Fruit fly (Drosophila melanogaster) whole organism, embryonic: ENCODE measurements around the gene CG10300.

Experiments
- Atf3 ChIP-seq: fragments of 200-800 bp; sonication (Bioruptor generic); optimal IDR thresholded peaks from 3 replicates; lab custom pipeline; 2016; ENCODE audit warnings: missing biosample characterization, missing genetic modification characterization
- CG10267 ChIP-seq: fragments of 200-800 bp; sonication (Bioruptor generic); optimal IDR thresholded peaks from 2 replicates; lab custom pipeline; 2018; ENCODE audit warnings: missing biosample characterization, mild to moderate bottlenecking, missing genetic modification characterization, moderate library complexity
- CG10565 ChIP-seq: fragments of 200-800 bp; sonication (Bioruptor generic); optimal IDR thresholded peaks from 3 replicates; lab custom pipeline; 2016; ENCODE audit warnings: missing biosample characterization, mild to moderate bottlenecking, missing genetic modification characterization
- CG10959 ChIP-seq: fragments of 200-800 bp; sonication (Bioruptor generic); IDR thresholded peaks from 2 replicates; pipeline ENCODE4 v1.3.6; 2022; ENCODE audit warnings: missing biosample characterization, missing genetic modification characterization
- CG12391 ChIP-seq: fragments of 200-800 bp; sonication (Bioruptor generic); optimal IDR thresholded peaks from 3 replicates; lab custom pipeline; 2018; ENCODE audit warnings: missing biosample characterization, mild to moderate bottlenecking, missing genetic modification characterization, moderate library complexity
- CG14441 ChIP-seq: fragments of 200-800 bp; sonication (Bioruptor generic); IDR thresholded peaks from 2 replicates; pipeline ENCODE4 v1.3.6; 2022; ENCODE audit warnings: missing biosample characterization, missing genetic modification characterization
- CG15011 ChIP-seq: fragments of 200-800 bp; sonication (Bioruptor generic); optimal IDR thresholded peaks from 3 replicates; lab custom pipeline; 2018; ENCODE audit warnings: missing biosample characterization, mild to moderate bottlenecking, missing genetic modification characterization
- CG16863 ChIP-seq: fragments of 200-800 bp; sonication (Bioruptor generic); optimal IDR thresholded peaks from 3 replicates; lab custom pipeline; 2016; ENCODE audit warnings: missing biosample characterization, missing genetic modification characterization
- CG17361 ChIP-seq: fragments of 200-800 bp; sonication (Bioruptor generic); IDR thresholded peaks from 3 replicates; pipeline ENCODE4 v1.3.6; 2022; ENCODE audit warnings: missing biosample characterization, missing genetic modification characterization
- CG1792 ChIP-seq: fragments of 200-800 bp; sonication (Bioruptor generic); optimal IDR thresholded peaks from 2 replicates; lab custom pipeline; 2016; ENCODE audit warnings: missing biosample characterization, missing genetic modification characterization
- CG18262 ChIP-seq: fragments of 200-800 bp; optimal IDR thresholded peaks from 3 replicates; lab custom pipeline; 2019; ENCODE audit warnings: missing biosample characterization, mild to moderate bottlenecking, missing genetic modification characterization, moderate library complexity
- CG2116 ChIP-seq: fragments of 200-800 bp; sonication (Bioruptor generic); optimal IDR thresholded peaks from 3 replicates; lab custom pipeline; 2018; ENCODE audit warnings: missing biosample characterization, mild to moderate bottlenecking, missing genetic modification characterization
- CG30403 ChIP-seq: fragments of 200-800 bp; sonication (Bioruptor generic); optimal IDR thresholded peaks from 3 replicates; lab custom pipeline; 2016; ENCODE audit warnings: missing biosample characterization, missing genetic modification characterization
- CG3838 ChIP-seq: fragments of 200-800 bp; sonication (Bioruptor generic); optimal IDR thresholded peaks from 3 replicates; lab custom pipeline; 2016; ENCODE audit warnings: missing biosample characterization, missing genetic modification characterization
- CG7372 ChIP-seq: fragments of 200-800 bp; sonication (Bioruptor generic); IDR thresholded peaks from 2 replicates; pipeline ENCODE4 v1.3.6; 2022; ENCODE audit warnings: missing biosample characterization, missing genetic modification characterization
- CG7745 ChIP-seq: fragments of 200-800 bp; sonication (Bioruptor generic); optimal IDR thresholded peaks from 2 replicates; lab custom pipeline; 2018; ENCODE audit warnings: missing biosample characterization, mild to moderate bottlenecking, missing genetic modification characterization, moderate library complexity
- CG8290 ChIP-seq, 3 experiments: fragments of 200-800 bp; sonication (Bioruptor generic); optimal IDR thresholded peaks; 2 replicates each; lab custom pipeline; 2016 to 2019; ENCODE audit warnings: missing biosample characterization in 3 of 3, missing genetic modification characterization in 3 of 3, mild to moderate bottlenecking in 2 of 3, moderate library complexity in 1 of 3
- CG9609 ChIP-seq: fragments of 200-800 bp; sonication (Bioruptor generic); optimal IDR thresholded peaks from 3 replicates; lab custom pipeline; 2016; ENCODE audit warnings: missing biosample characterization, missing genetic modification characterization
- CG9932 ChIP-seq: fragments of 200-800 bp; sonication (Bioruptor generic); IDR thresholded peaks from 2 replicates; pipeline ENCODE4 v1.3.6; 2022; ENCODE audit warnings: missing biosample characterization, missing genetic modification characterization
- Camta ChIP-seq: fragments of 200-800 bp; sonication (Bioruptor generic); optimal IDR thresholded peaks from 2 replicates; lab custom pipeline; 2016; ENCODE audit warnings: missing biosample characterization, missing genetic modification characterization
- Dek ChIP-seq: fragments of 200-800 bp; sonication (Bioruptor generic); optimal IDR thresholded peaks from 3 replicates; lab custom pipeline; 2019; ENCODE audit warnings: missing biosample characterization, mild to moderate bottlenecking, missing genetic modification characterization, moderate library complexity
- Dref ChIP-seq: fragments of 200-800 bp; sonication (Bioruptor generic); IDR thresholded peaks from 2 replicates; pipeline ENCODE4 v1.3.6; 2022; ENCODE audit warnings: missing biosample characterization, missing genetic modification characterization
- E2f2 ChIP-seq: fragments of 200-800 bp; sonication (Bioruptor generic); IDR thresholded peaks from 2 replicates; pipeline ENCODE4 v1.3.6; 2022; ENCODE audit warnings: missing biosample characterization, missing genetic modification characterization
- Ets65A ChIP-seq: fragments of 200-800 bp; sonication (Bioruptor generic); peaks from one replicate; lab custom pipeline; 2016; ENCODE audit warnings: missing biosample characterization, missing genetic modification characterization
- Fer2 ChIP-seq: fragments of 200-800 bp; sonication (Bioruptor generic); optimal IDR thresholded peaks from 2 replicates; lab custom pipeline; 2018; ENCODE audit warnings: missing biosample characterization, mild to moderate bottlenecking, missing genetic modification characterization, moderate library complexity
- HmgD ChIP-seq: fragments of 200-800 bp; sonication (Bioruptor generic); optimal IDR thresholded peaks from 3 replicates; lab custom pipeline; 2016; ENCODE audit warnings: missing biosample characterization, missing genetic modification characterization
- Hr3 ChIP-seq: fragments of 200-800 bp; sonication (Bioruptor generic); optimal IDR thresholded peaks from 3 replicates; lab custom pipeline; 2016; ENCODE audit warnings: missing biosample characterization, missing genetic modification characterization
- Lhr ChIP-seq: fragments of 200-800 bp; sonication (Bioruptor generic); optimal IDR thresholded peaks from 3 replicates; lab custom pipeline; 2017; ENCODE audit warnings: mild to moderate bottlenecking, missing biosample characterization, missing genetic modification reagents, missing genetic modification characterization
- NK7.1 ChIP-seq: fragments of 200-800 bp; sonication (Bioruptor generic); optimal IDR thresholded peaks from 3 replicates; lab custom pipeline; 2016; ENCODE audit warnings: missing biosample characterization, missing genetic modification characterization
- Rfx ChIP-seq: fragments of 200-800 bp; sonication (Bioruptor generic); IDR thresholded peaks from 2 replicates; pipeline ENCODE4 v1.3.6; 2022; ENCODE audit warnings: missing biosample characterization, missing genetic modification characterization
- ap ChIP-seq: fragments of 200-800 bp; sonication (Bioruptor generic); IDR thresholded peaks from 2 replicates; pipeline ENCODE4 v1.3.6; 2022; ENCODE audit warnings: missing biosample characterization, missing genetic modification characterization
- emc ChIP-seq: fragments of 200-800 bp; sonication (Bioruptor generic); optimal IDR thresholded peaks from 2 replicates; lab custom pipeline; 2016; ENCODE audit warnings: missing biosample characterization, missing genetic modification characterization
- gem ChIP-seq: fragments of 200-800 bp; sonication (Bioruptor generic); optimal IDR thresholded peaks from 2 replicates; lab custom pipeline; 2019; ENCODE audit warnings: missing biosample characterization, mild to moderate bottlenecking, missing genetic modification characterization, moderate library complexity
- gsb-n ChIP-seq: fragments of 200-800 bp; sonication (Bioruptor generic); optimal IDR thresholded peaks from 3 replicates; lab custom pipeline; 2018; ENCODE audit warnings: missing biosample characterization, mild to moderate bottlenecking, missing genetic modification characterization
- insv ChIP-seq, 2 experiments: fragments of 200-800 bp; sonication (Bioruptor generic); optimal IDR thresholded peaks; 3 replicates each; lab custom pipeline; 2016 to 2018; ENCODE audit warnings: missing biosample characterization in 2 of 2, missing genetic modification characterization in 2 of 2
- jigr1 ChIP-seq: fragments of 200-800 bp; sonication (Bioruptor generic); IDR thresholded peaks from 3 replicates; pipeline ENCODE4 v1.3.6; 2022; ENCODE audit warnings: missing biosample characterization, missing genetic modification characterization
- jumu ChIP-seq: fragments of 200-800 bp; sonication (Bioruptor generic); optimal IDR thresholded peaks from 3 replicates; lab custom pipeline; 2016; ENCODE audit warnings: missing biosample characterization, missing genetic modification characterization
- klu ChIP-seq: fragments of 200-800 bp; sonication (Bioruptor generic); IDR thresholded peaks from 2 replicates; pipeline ENCODE4 v1.3.6; 2022; ENCODE audit warnings: missing biosample characterization, missing genetic modification characterization
- knrl ChIP-seq: fragments of 200-800 bp; sonication (Bioruptor generic); IDR thresholded peaks from 3 replicates; pipeline ENCODE4 v1.3.6; 2022; ENCODE audit warnings: missing biosample characterization, missing genetic modification characterization; ENCODE audit not compliant: partially characterized antibody
- lilli ChIP-seq: fragments of 200-800 bp; sonication (Bioruptor generic); optimal IDR thresholded peaks from 3 replicates; lab custom pipeline; 2016; ENCODE audit warnings: missing biosample characterization, missing genetic modification characterization
- mirr ChIP-seq: fragments of 200-800 bp; sonication (Bioruptor generic); optimal IDR thresholded peaks from 3 replicates; lab custom pipeline; 2018; ENCODE audit warnings: missing biosample characterization, mild to moderate bottlenecking, missing genetic modification characterization
- org-1 ChIP-seq: fragments of 200-800 bp; sonication (Bioruptor generic); optimal IDR thresholded peaks from 2 replicates; lab custom pipeline; 2017; ENCODE audit warnings: missing biosample characterization, missing genetic modification characterization
- peb ChIP-seq: fragments of 200-800 bp; sonication (Bioruptor generic); IDR thresholded peaks from 2 replicates; pipeline ENCODE4 v1.3.6; 2022; ENCODE audit warnings: missing biosample characterization, missing genetic modification characterization
- slp2 ChIP-seq: fragments of 200-800 bp; sonication (Bioruptor generic); optimal IDR thresholded peaks from 2 replicates; lab custom pipeline; 2016; ENCODE audit warnings: missing biosample characterization, missing genetic modification characterization
- sqz ChIP-seq: fragments of 200-800 bp; sonication (Bioruptor generic); optimal IDR thresholded peaks from 3 replicates; lab custom pipeline; 2018; ENCODE audit warnings: missing biosample characterization, mild to moderate bottlenecking, missing genetic modification characterization
- yki ChIP-seq: fragments of >200 bp; optimal IDR thresholded peaks from 3 replicates; lab custom pipeline; 2018
- zen ChIP-seq: fragments of 200-800 bp; sonication (Bioruptor generic); optimal IDR thresholded peaks from 3 replicates; lab custom pipeline; 2018; ENCODE audit warnings: missing biosample characterization, mild to moderate bottlenecking, missing genetic modification characterization, moderate library complexity

Gene CG10300

DNA sequence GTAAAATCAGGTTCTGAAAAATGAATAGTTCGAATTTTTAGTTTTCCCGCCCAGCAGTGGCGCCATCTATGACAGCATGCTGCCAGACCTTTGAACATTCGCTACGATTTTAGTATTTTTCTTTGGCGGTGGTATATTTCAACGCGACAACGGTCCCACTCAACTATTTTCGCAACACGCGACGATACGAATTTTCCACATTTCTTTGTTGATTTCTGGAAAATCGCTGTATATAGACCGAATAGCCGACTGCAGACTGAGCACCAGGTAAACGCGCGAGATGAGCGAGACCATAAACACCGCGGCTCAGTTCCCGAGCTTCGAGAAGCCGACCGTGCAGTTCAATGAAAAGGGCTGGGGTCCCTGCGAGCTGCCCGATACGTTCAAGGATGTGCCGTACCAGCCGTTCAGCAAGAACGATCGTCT is 31.4 kb upstream of the CG10300 start, which contains the start of gene eIF3d1 (continued):
- TF ChIP-seq CG3838 (no peak), Rfx (GFP tag; lab: Robert Waterston, UW) (peak; percentile 50; the same call in 1 of the 2 replicates), CG14441 (peak; percentile 17; the same call in 1 of the 2 replicates), CG10267 (peak; percentile 58), mirr (GFP tag; lab: Kevin White, UChicago) (no peak), Fer2 (no peak), CG15011 (no peak), E2f2 (peak; percentile 99), peb (GFP tag; lab: Robert Waterston, UW) (no peak), lilli (GFP tag; lab: Kevin White, UChicago) (peak; percentile 29), CG12391 (peak; percentile 38), Dref (GFP tag; lab: Robert Waterston, UW) (peak; percentile 42; the same call in 1 of the 2 replicates), CG9932 (peak; percentile 22; the same call in 1 of the 2 replicates), ap (GFP tag; lab: Robert Waterston, UW) (no peak)

DNA sequence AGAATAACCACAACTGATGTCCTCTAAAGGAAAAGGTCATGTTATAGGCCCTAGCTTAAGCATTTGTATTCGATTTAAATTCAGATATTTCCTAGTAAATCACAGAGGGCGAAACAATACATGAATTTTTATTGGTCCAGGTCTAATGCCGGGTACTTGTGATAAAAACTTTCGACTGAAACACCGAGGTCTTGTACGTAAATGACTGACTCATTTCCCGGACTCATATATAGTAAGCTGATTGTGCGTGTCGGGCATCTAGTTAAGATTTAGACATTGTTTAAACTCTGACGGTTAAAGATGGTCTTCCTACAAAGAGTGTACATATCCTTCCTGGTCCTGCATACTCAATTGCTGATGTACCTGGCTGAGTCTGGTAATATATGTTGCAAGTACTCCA is 29.1 kb upstream of the CG10300 start, which contains the start of gene CG16710:
TSS of gene CG16710 (plus strand) at position 301 of the 400 bp plus-strand sequence.
- TF ChIP-seq CG1792 (no peak), insv (GFP tag; optimal IDR thresholded peaks at IDR 0.05; lab: Kevin White, UChicago) (no peak), CG17361 (no peak), CG10959 (GFP tag; lab: Robert Waterston, UW) (no peak), Ets65A (no peak), CG7745 (tag; lab: Kevin White, UChicago) (no peak), NK7.1 (GFP tag; lab: Kevin White, UChicago) (no peak), zen (tag; lab: Kevin White, UChicago) (no peak), slp2 (no peak), CG16863 (GFP tag; lab: Kevin White, UChicago) (no peak), knrl (GFP tag; lab: Robert Waterston, UW) (no peak), CG18262 (tag; lab: Kevin White, UChicago) (no peak), sqz (no peak), CG8290 (GFP tag; optimal IDR thresholded peaks at IDR 0.05; lab: Kevin White, UChicago) (no peak), CG8290 (tag; optimal IDR thresholded peaks at IDR 0.05; lab: Kevin White, UChicago) (no peak), emc (GFP tag; lab: Kevin White, UChicago) (no peak)

DNA sequence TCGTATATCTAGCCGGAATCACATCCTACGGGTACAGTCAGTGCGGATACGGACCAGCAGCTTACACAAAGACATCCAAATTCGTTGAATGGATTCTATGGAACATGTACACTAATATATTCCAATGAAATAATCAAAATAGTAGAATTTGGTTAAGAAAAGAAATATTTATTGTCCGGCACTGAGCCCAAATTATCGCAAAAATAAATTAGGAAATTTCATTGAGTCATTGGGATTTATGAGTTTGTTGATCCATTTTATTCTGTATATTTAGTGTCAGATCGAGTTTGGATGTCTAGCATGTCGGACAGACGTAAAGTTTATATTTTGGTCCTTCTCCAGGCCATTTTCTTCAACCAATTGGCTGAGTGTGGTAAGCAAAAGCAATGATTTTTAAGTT is 27.6 kb upstream of the CG10300 start, which contains the start of gene CG18754:
TSS of gene CG18754 (plus strand) at position 301 of the 400 bp plus-strand sequence.
- no peak for TF ChIP-seq Atf3 (GFP tag; lab: Kevin White, UChicago)
- TF ChIP-seq CG30403 (GFP tag; lab: Kevin White, UChicago), result no peak
- TF ChIP-seq Lhr (GFP tag; lab: Kevin White, UChicago), result no peak
- TF ChIP-seq CG10565 (GFP tag; lab: Kevin White, UChicago), result no peak
- TF ChIP-seq HmgD, result no peak
- no peak for TF ChIP-seq yki
- TF ChIP-seq gsb-n (tag; lab: Kevin White, UChicago), result no peak
- TF ChIP-seq CG7372, result no peak
- no peak for TF ChIP-seq org-1 (GFP tag; lab: Kevin White, UChicago)
- no peak for TF ChIP-seq klu (GFP tag; lab: Robert Waterston, UW)
- TF ChIP-seq Hr3 (GFP tag; lab: Kevin White, UChicago), result no peak
- no peak for TF ChIP-seq CG2116 (GFP tag; lab: Kevin White, UChicago)
- no peak for TF ChIP-seq gem
- no peak for TF ChIP-seq CG9609 (GFP tag; lab: Kevin White, UChicago)
- no peak for TF ChIP-seq jigr1 (GFP tag; lab: Robert Waterston, UW)
- no peak for TF ChIP-seq Camta (GFP tag; lab: Kevin White, UChicago)
- TF ChIP-seq Dek, result no peak
- TF ChIP-seq CG12391, result no peak
- TF ChIP-seq jumu (GFP tag; lab: Kevin White, UChicago), result no peak
